Worm (Caenorhabditis elegans): ENCODE measurements around the gene dnj-26.

DNA sequence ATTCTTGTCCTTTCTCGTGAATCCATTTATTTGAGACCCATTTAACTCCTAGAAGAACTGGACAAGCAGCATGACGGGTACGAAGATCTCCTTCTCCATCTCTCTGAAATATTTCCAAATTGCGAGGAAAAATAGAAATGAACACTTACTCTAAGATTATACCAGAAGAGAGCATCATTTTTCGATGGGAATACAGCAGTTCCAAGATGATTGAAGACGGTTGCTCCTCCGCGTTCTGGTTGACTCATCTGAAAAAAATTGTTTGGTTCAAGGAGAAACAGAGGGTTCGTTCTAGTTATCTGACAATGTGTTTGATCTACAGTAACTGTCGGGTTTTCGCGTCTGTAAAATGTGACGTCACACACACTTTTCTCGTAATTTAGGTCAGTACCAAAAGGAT is 41.2 kb downstream of the dnj-26 start:
- no peak for TF ChIP-seq scrt-1 (GFP tag; IDR thresholded peaks at IDR 0.05)
- no peak for TF ChIP-seq tbx-37 (GFP tag; conservative IDR thresholded peaks at IDR 0.05)
- no peak for TF ChIP-seq F13C5.2 (tag; optimal IDR thresholded peaks at IDR 0.05)
- TF ChIP-seq ceh-13 (GFP tag; optimal IDR thresholded peaks at IDR 0.05), result no peak
- no peak for TF ChIP-seq hmg-4 (GFP tag; optimal IDR thresholded peaks at IDR 0.05)

Data from whole organism, early embryonic.